Fruit fly (Drosophila melanogaster): ENCODE data around the gene Dph3.

DNA sequence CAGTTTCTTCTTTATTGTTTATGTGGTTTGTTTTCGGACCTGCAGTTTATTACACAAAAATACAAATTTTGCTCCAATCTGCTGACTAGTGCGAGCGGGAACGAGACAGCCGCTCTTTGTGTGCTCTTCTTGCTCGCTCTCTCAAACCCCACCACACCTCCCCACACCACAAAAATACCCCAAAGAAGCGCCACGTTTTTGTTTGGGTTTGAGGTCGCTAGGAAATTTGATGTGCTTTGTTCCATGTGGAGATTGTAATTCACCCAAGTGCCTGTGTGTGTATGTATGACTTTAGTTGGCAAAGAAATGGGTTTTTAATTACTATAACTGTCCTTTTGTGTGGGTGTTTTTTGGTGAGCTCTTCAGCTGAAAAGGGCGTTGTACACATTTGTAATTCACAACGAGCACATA lies 33.6 kb upstream of the Dph3 start:
- TF ChIP-seq Blimp-1 (GFP tag; optimal IDR thresholded peaks at IDR 0.05) (peak; percentile 25), Gug (GFP tag; IDR thresholded peaks at IDR 0.05) (no peak), CG4318 (GFP tag; optimal IDR thresholded peaks at IDR 0.05) (no peak), Hr39 (GFP tag; optimal IDR thresholded peaks at IDR 0.05) (no peak), CG16779 (tag; optimal IDR thresholded peaks at IDR 0.05) (no peak), CG6792 (GFP tag; optimal IDR thresholded peaks at IDR 0.05) (no peak), spab (GFP tag; optimal IDR thresholded peaks at IDR 0.05) (no peak), esn (GFP tag; optimal IDR thresholded peaks at IDR 0.05) (no peak), CG6854 (GFP tag; optimal IDR thresholded peaks at IDR 0.05) (peak; percentile 4), Hr4 (GFP tag; optimal IDR thresholded peaks at IDR 0.05) (no peak), topi (GFP tag; optimal IDR thresholded peaks at IDR 0.05) (no peak), CG15336 (GFP tag; IDR thresholded peaks at IDR 0.05) (no peak; the same call in 1 of the 2 replicates), CG34406 (GFP tag; optimal IDR thresholded peaks at IDR 0.05) (no peak), vri (GFP tag; optimal IDR thresholded peaks at IDR 0.05) (peak; percentile 63)

Data from whole organism, prepupa.